Worm (Caenorhabditis elegans) whole organism, L1 larva: ENCODE measurements around the gene W02B12.11.

Experiments
- sptf-1 ChIP-seq: fragments of 150-350 bp; optimal IDR thresholded peaks from 2 replicates; lab custom pipeline; 2014; ENCODE audit warnings: missing biosample characterization, missing genetic modification characterization
- unc-86 ChIP-seq: sonication (generic microtip); optimal IDR thresholded peaks from 2 replicates; lab custom pipeline; 2016; ENCODE audit warnings: missing genetic modification characterization, missing compliant biosample characterization
- xbp-1 ChIP-seq: sonication (generic microtip); optimal IDR thresholded peaks from 2 replicates; lab custom pipeline; 2016; ENCODE audit warnings: missing genetic modification characterization, missing compliant biosample characterization

DNA sequence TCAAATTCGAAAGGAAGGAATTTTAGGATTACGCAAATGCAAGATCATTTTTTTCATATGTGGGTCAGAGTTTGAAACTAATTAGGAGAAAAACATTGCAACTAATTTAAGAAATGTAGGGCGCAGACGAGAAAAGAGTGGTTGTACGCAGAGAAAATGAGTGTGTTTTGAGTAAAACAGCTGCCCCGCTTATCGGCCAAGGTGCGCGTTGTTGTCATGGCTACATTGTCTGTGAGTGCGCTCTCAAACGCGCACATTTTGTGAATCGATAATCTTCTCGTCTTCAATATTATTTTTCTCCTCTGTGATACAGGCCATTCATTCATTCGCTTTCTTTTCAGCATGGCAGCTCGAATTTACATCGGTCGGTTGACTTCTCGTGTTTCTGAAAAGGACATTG, 20.0 kb upstream of the W02B12.11 start:
- no peak for TF ChIP-seq xbp-1 (tag; lab: Kevin White, UChicago)
- no peak for TF ChIP-seq unc-86 (tag; lab: Kevin White, UChicago)
- TF ChIP-seq sptf-1 (tag; lab: Kevin White, UChicago): no peak
